Fruit fly (Drosophila melanogaster) whole organism, embryonic: Measurements from ENCODE around the gene CG13085.

ENCODE experiments used
- BEAF-32 ChIP-seq: fragments of 200-800 bp; sonication (Bioruptor generic); optimal IDR thresholded peaks from 3 replicates; lab custom pipeline; 2017; ENCODE audit warnings: missing biosample characterization, missing genetic modification characterization, mild to moderate bottlenecking, moderate library complexity, missing genetic modification reagents
- CG10979 ChIP-seq: fragments of 200-800 bp; sonication (Bioruptor generic); optimal IDR thresholded peaks from 2 replicates; lab custom pipeline; 2018; ENCODE audit warnings: missing biosample characterization, mild to moderate bottlenecking, missing genetic modification characterization, moderate library complexity
- CG11560 ChIP-seq: fragments of 200-800 bp; sonication (Bioruptor generic); IDR thresholded peaks from 3 replicates; pipeline ENCODE4 v1.3.6; 2022; ENCODE audit warnings: missing biosample characterization, missing genetic modification characterization
- CG13424 ChIP-seq: fragments of 200-800 bp; sonication (Bioruptor generic); optimal IDR thresholded peaks from 2 replicates; lab custom pipeline; 2019; ENCODE audit warnings: missing biosample characterization, mild to moderate bottlenecking, missing genetic modification characterization, moderate library complexity
- CG14014 ChIP-seq: fragments of 200-800 bp; sonication (Bioruptor generic); IDR thresholded peaks from 2 replicates; pipeline ENCODE4 v1.3.6; 2022; ENCODE audit warnings: missing biosample characterization, missing genetic modification characterization
- CG14050 ChIP-seq: fragments of 200-800 bp; sonication (Bioruptor generic); IDR thresholded peaks from 3 replicates; pipeline ENCODE4 v1.3.6; 2022; ENCODE audit warnings: missing biosample characterization, missing genetic modification characterization
- CG14710 ChIP-seq: fragments of 200-800 bp; sonication (Bioruptor generic); optimal IDR thresholded peaks from 3 replicates; lab custom pipeline; 2019; ENCODE audit warnings: missing biosample characterization, mild to moderate bottlenecking, missing genetic modification characterization, moderate library complexity
- CG17568 ChIP-seq: fragments of 200-800 bp; sonication (Bioruptor generic); optimal IDR thresholded peaks from 2 replicates; lab custom pipeline; 2018; ENCODE audit warnings: missing biosample characterization, mild to moderate bottlenecking, missing genetic modification characterization, moderate library complexity
- CG17912 ChIP-seq: fragments of 200-800 bp; sonication (Bioruptor generic); optimal IDR thresholded peaks from 2 replicates; lab custom pipeline; 2018; ENCODE audit warnings: missing biosample characterization, mild to moderate bottlenecking, missing genetic modification characterization
- CG2120 ChIP-seq: fragments of 200-800 bp; sonication (Bioruptor generic); optimal IDR thresholded peaks from 3 replicates; lab custom pipeline; 2016; ENCODE audit warnings: missing biosample characterization, missing genetic modification characterization
- CG2678 ChIP-seq: fragments of 200-800 bp; sonication (Bioruptor generic); optimal IDR thresholded peaks from 3 replicates; lab custom pipeline; 2019; ENCODE audit warnings: missing biosample characterization, mild to moderate bottlenecking, missing genetic modification characterization, moderate library complexity
- CG2712 ChIP-seq: fragments of 200-800 bp; optimal IDR thresholded peaks from 3 replicates; lab custom pipeline; 2019; ENCODE audit warnings: missing biosample characterization, mild to moderate bottlenecking, missing genetic modification characterization, moderate library complexity
- CG30020 ChIP-seq: fragments of 200-800 bp; optimal IDR thresholded peaks from 2 replicates; lab custom pipeline; 2019; ENCODE audit warnings: missing biosample characterization, mild to moderate bottlenecking, missing genetic modification characterization, moderate library complexity
- CG3163 ChIP-seq: fragments of 200-800 bp; sonication (Bioruptor generic); optimal IDR thresholded peaks from 3 replicates; lab custom pipeline; 2016; ENCODE audit warnings: missing biosample characterization, missing genetic modification characterization
- CG34224 ChIP-seq: fragments of 200-800 bp; sonication (Bioruptor generic); IDR thresholded peaks from 3 replicates; pipeline ENCODE4 v1.3.6; 2022; ENCODE audit warnings: missing biosample characterization, missing genetic modification characterization; ENCODE audit not compliant: partially characterized antibody
- CG34376 ChIP-seq: fragments of 200-800 bp; sonication (Bioruptor generic); optimal IDR thresholded peaks from 2 replicates; lab custom pipeline; 2018; ENCODE audit warnings: missing biosample characterization, mild to moderate bottlenecking, missing genetic modification characterization
- CG3838 ChIP-seq: fragments of 200-800 bp; sonication (Bioruptor generic); optimal IDR thresholded peaks from 3 replicates; lab custom pipeline; 2016; ENCODE audit warnings: missing biosample characterization, missing genetic modification characterization
- CG4820 ChIP-seq: fragments of 200-800 bp; sonication (Bioruptor generic); optimal IDR thresholded peaks from 3 replicates; lab custom pipeline; 2016; ENCODE audit warnings: missing biosample characterization, missing genetic modification characterization
- CG5245 ChIP-seq: fragments of 200-800 bp; sonication (Bioruptor generic); optimal IDR thresholded peaks from 3 replicates; lab custom pipeline; 2016; ENCODE audit warnings: missing biosample characterization, missing genetic modification characterization
- CG6813 ChIP-seq: fragments of 200-800 bp; sonication (Bioruptor generic); optimal IDR thresholded peaks from 2 replicates; lab custom pipeline; 2017; ENCODE audit warnings: missing biosample characterization, missing genetic modification characterization, mild to moderate bottlenecking, moderate library complexity, missing genetic modification reagents
- CG7556 ChIP-seq: fragments of 200-800 bp; sonication (Bioruptor generic); optimal IDR thresholded peaks from 2 replicates; lab custom pipeline; 2017; ENCODE audit warnings: missing biosample characterization, mild to moderate bottlenecking, missing genetic modification characterization
- CG8281 ChIP-seq: fragments of 200-800 bp; sonication (Bioruptor generic); optimal IDR thresholded peaks from 2 replicates; lab custom pipeline; 2018; ENCODE audit warnings: missing biosample characterization, mild to moderate bottlenecking, missing genetic modification characterization, moderate library complexity
- CG8765 ChIP-seq: fragments of 200-800 bp; sonication (Bioruptor generic); IDR thresholded peaks from 2 replicates; pipeline ENCODE4 v1.3.6; 2022; ENCODE audit warnings: missing biosample characterization, missing genetic modification characterization
- CG9817 ChIP-seq: fragments of 200-800 bp; sonication (Bioruptor generic); optimal IDR thresholded peaks from 2 replicates; lab custom pipeline; 2018; ENCODE audit warnings: missing biosample characterization, mild to moderate bottlenecking, missing genetic modification characterization, moderate library complexity
- CG9876 ChIP-seq: fragments of 200-800 bp; sonication (Bioruptor generic); optimal IDR thresholded peaks from 2 replicates; lab custom pipeline; 2016; ENCODE audit warnings: missing biosample characterization, missing genetic modification characterization
- D19B ChIP-seq: fragments of 200-800 bp; sonication (Bioruptor generic); optimal IDR thresholded peaks from 2 replicates; lab custom pipeline; 2017; ENCODE audit warnings: missing biosample characterization, mild to moderate bottlenecking, missing genetic modification characterization
- Dek ChIP-seq: fragments of 200-800 bp; sonication (Bioruptor generic); optimal IDR thresholded peaks from 3 replicates; lab custom pipeline; 2019; ENCODE audit warnings: missing biosample characterization, mild to moderate bottlenecking, missing genetic modification characterization, moderate library complexity
- Elba2 ChIP-seq: fragments of 200-800 bp; sonication (Bioruptor generic); optimal IDR thresholded peaks from 3 replicates; lab custom pipeline; 2016; ENCODE audit warnings: missing biosample characterization, missing genetic modification characterization
- GATAe ChIP-seq: fragments of 200-800 bp; sonication (Bioruptor generic); conservative IDR thresholded peaks from 2 replicates; pipeline ENCODE4 v1.3.6; 2022; ENCODE audit warnings: missing biosample characterization, missing genetic modification characterization
- HHEX ChIP-seq: fragments of 200-800 bp; sonication (Bioruptor generic); optimal IDR thresholded peaks from 3 replicates; lab custom pipeline; 2017; ENCODE audit warnings: missing biosample characterization, mild to moderate bottlenecking, missing genetic modification characterization, missing genetic modification reagents
- Hmr ChIP-seq: fragments of 200-800 bp; sonication (Bioruptor generic); optimal IDR thresholded peaks from 3 replicates; lab custom pipeline; 2017; ENCODE audit warnings: mild to moderate bottlenecking, missing biosample characterization, missing genetic modification reagents, missing genetic modification characterization
- Mrtf ChIP-seq: fragments of 200-800 bp; sonication (Bioruptor generic); IDR thresholded peaks from 3 replicates; pipeline ENCODE4 v1.3.6; 2022; ENCODE audit warnings: missing biosample characterization, missing genetic modification characterization
- Neu2 ChIP-seq: fragments of 200-800 bp; sonication (Bioruptor generic); optimal IDR thresholded peaks from 3 replicates; lab custom pipeline; 2016; ENCODE audit warnings: missing biosample characterization, missing genetic modification characterization, borderline replicate concordance
- Nf-YB ChIP-seq: fragments of 200-800 bp; sonication (Bioruptor generic); optimal IDR thresholded peaks from 3 replicates; lab custom pipeline; 2019; ENCODE audit warnings: missing biosample characterization, mild to moderate bottlenecking, missing genetic modification characterization, moderate library complexity
- Oli ChIP-seq: fragments of 200-800 bp; sonication (Bioruptor generic); optimal IDR thresholded peaks from 2 replicates; lab custom pipeline; 2018; ENCODE audit warnings: missing biosample characterization, mild to moderate bottlenecking, missing genetic modification characterization, moderate library complexity
- Sin3A ChIP-seq: fragments of >200 bp; optimal IDR thresholded peaks from 2 replicates; lab custom pipeline; 2018
- Trl ChIP-seq, 3 experiments: fragments of >200 bp in 2 of 3; fragments of 200-800 bp in 1 of 3; sonication (Bioruptor generic) in 1 of 3; optimal IDR thresholded peaks; 2 replicates in 1 of 3; 3 replicates in 2 of 3; lab custom pipeline; 2016 to 2017; ENCODE audit warnings: missing biosample characterization in 1 of 3, missing genetic modification characterization in 1 of 3
- Vsx1 ChIP-seq: fragments of 200-800 bp; sonication (Bioruptor generic); optimal IDR thresholded peaks from 2 replicates; lab custom pipeline; 2017; ENCODE audit warnings: missing biosample characterization, mild to moderate bottlenecking, missing genetic modification characterization, missing genetic modification reagents
- ab ChIP-seq: fragments of 200-800 bp; sonication (Bioruptor generic); optimal IDR thresholded peaks from 2 replicates; lab custom pipeline; 2016; ENCODE audit warnings: missing biosample characterization, missing genetic modification characterization
- ci ChIP-seq: fragments of 200-800 bp; sonication (Bioruptor generic); IDR thresholded peaks from 3 replicates; pipeline ENCODE4 v1.3.6; 2022; ENCODE audit warnings: missing biosample characterization, missing genetic modification characterization
- fd102C ChIP-seq: fragments of 200-800 bp; sonication (Bioruptor generic); optimal IDR thresholded peaks from 2 replicates; lab custom pipeline; 2018; ENCODE audit warnings: missing biosample characterization, mild to moderate bottlenecking, missing genetic modification characterization, moderate library complexity
- gce ChIP-seq: fragments of 200-800 bp; sonication (Bioruptor generic); IDR thresholded peaks from 3 replicates; pipeline ENCODE4 v1.3.6; 2022; ENCODE audit warnings: missing biosample characterization, missing genetic modification characterization
- nmo ChIP-seq: fragments of 200-800 bp; sonication (Bioruptor generic); optimal IDR thresholded peaks from 2 replicates; lab custom pipeline; 2018; ENCODE audit warnings: missing biosample characterization, mild to moderate bottlenecking, missing genetic modification characterization, moderate library complexity
- odd ChIP-seq: fragments of 200-800 bp; sonication (Bioruptor generic); optimal IDR thresholded peaks from 2 replicates; lab custom pipeline; 2017; ENCODE audit warnings: missing biosample characterization, mild to moderate bottlenecking, missing genetic modification characterization
- peb ChIP-seq: fragments of 200-800 bp; sonication (Bioruptor generic); IDR thresholded peaks from 2 replicates; pipeline ENCODE4 v1.3.6; 2022; ENCODE audit warnings: missing biosample characterization, missing genetic modification characterization
- ro ChIP-seq: fragments of 200-800 bp; sonication (Bioruptor generic); IDR thresholded peaks from 2 replicates; pipeline ENCODE4 v1.3.6; 2022; ENCODE audit warnings: missing biosample characterization, missing genetic modification characterization
- sens ChIP-seq: fragments of 200-800 bp; sonication (Bioruptor generic); peaks from one replicate; lab custom pipeline; 2016; ENCODE audit warnings: missing biosample characterization, missing genetic modification characterization
- sqz ChIP-seq: fragments of 200-800 bp; sonication (Bioruptor generic); optimal IDR thresholded peaks from 3 replicates; lab custom pipeline; 2018; ENCODE audit warnings: missing biosample characterization, mild to moderate bottlenecking, missing genetic modification characterization

Gene CG13085

dm6 chr2L:19377129-19378083 lies 46.4 kb upstream of the CG13085 start (continued):
- TF ChIP-seq Oli, result peak; percentile 47
- no peak for TF ChIP-seq CG17568 (GFP tag; lab: Kevin White, UChicago)
- TF ChIP-seq ab (GFP tag; lab: Kevin White, UChicago), result no peak
- TF ChIP-seq Dek (tag; lab: Kevin White, UChicago), result no peak
- TF ChIP-seq CG14710 (tag; lab: Kevin White, UChicago), result peak; percentile 65
- peak; percentile 14 for TF ChIP-seq Elba2 (GFP tag; lab: Kevin White, UChicago)
- TF ChIP-seq CG9876 (GFP tag; lab: Kevin White, UChicago), result no peak
- TF ChIP-seq Hmr (GFP tag; lab: Kevin White, UChicago), result peak; percentile 9
- TF ChIP-seq D19B (GFP tag; lab: Kevin White, UChicago), result no peak
- TF ChIP-seq CG10979, result peak; percentile 74
- peak; percentile 70 for TF ChIP-seq CG7556 (GFP tag; lab: Kevin White, UChicago)
- no peak for TF ChIP-seq Sin3A (lab: Kevin White, UChicago)
- TF ChIP-seq ro (GFP tag; lab: Robert Waterston, UW), result no peak
- TF ChIP-seq CG9817 (tag; lab: Kevin White, UChicago), result peak; percentile 32
- TF ChIP-seq CG34224, result no peak
- TF ChIP-seq HHEX (GFP tag; lab: Kevin White, UChicago), result peak; percentile 35
- TF ChIP-seq sens (GFP tag; lab: Kevin White, UChicago), result peak; percentile 90
- peak; percentile 18 for TF ChIP-seq CG2120 (GFP tag; lab: Kevin White, UChicago)
- TF ChIP-seq Trl (optimal IDR thresholded peaks at IDR 0.05; lab: Kevin White, UChicago), result no peak
- TF ChIP-seq Trl (GFP tag; optimal IDR thresholded peaks at IDR 0.05; lab: Kevin White, UChicago), result peak; percentile 1
- peak; percentile 68; the same call in 2 of the 3 replicates for TF ChIP-seq ci (GFP tag; lab: Robert Waterston, UW)
- peak; percentile 19 for TF ChIP-seq CG4820 (GFP tag; lab: Kevin White, UChicago)
- no peak for TF ChIP-seq CG17912 (GFP tag; lab: Kevin White, UChicago)
- peak; percentile 32; the same call in 1 of the 3 replicates for TF ChIP-seq CG14050
- peak; percentile 58 for TF ChIP-seq nmo (GFP tag; lab: Kevin White, UChicago)
- TF ChIP-seq CG8765 (GFP tag; lab: Robert Waterston, UW), result peak; percentile 84
- no peak for TF ChIP-seq Neu2 (GFP tag; lab: Kevin White, UChicago)
- peak; percentile 25 for TF ChIP-seq Nf-YB (GFP tag; lab: Kevin White, UChicago)
- TF ChIP-seq odd (GFP tag; lab: Kevin White, UChicago), result peak; percentile 8
- TF ChIP-seq CG2678 (tag; lab: Kevin White, UChicago), result peak; percentile 69
- TF ChIP-seq CG34376 (GFP tag; lab: Kevin White, UChicago), result no peak
- no peak for TF ChIP-seq peb (GFP tag; lab: Robert Waterston, UW)
- no peak for TF ChIP-seq CG30020 (tag; lab: Kevin White, UChicago)
- TF ChIP-seq GATAe (GFP tag; lab: Robert Waterston, UW), result no peak
- 0 out of 3 replicates have a peak, but pooled peaks have one; percentile 43 for TF ChIP-seq gce (GFP tag; lab: Robert Waterston, UW)
- TF ChIP-seq BEAF-32 (GFP tag; lab: Kevin White, UChicago), result no peak
- no peak for TF ChIP-seq CG11560 (tag; lab: Robert Waterston, UW)
- no peak for TF ChIP-seq CG8281 (tag; lab: Kevin White, UChicago)
- TF ChIP-seq CG3163 (GFP tag; lab: Kevin White, UChicago), result no peak
- TF ChIP-seq sqz (GFP tag; lab: Kevin White, UChicago), result peak; percentile 49
- TF ChIP-seq CG3838 (GFP tag; lab: Kevin White, UChicago), result no peak
- TF ChIP-seq Mrtf (GFP tag; lab: Robert Waterston, UW), result peak; percentile 46; the same call in 1 of the 3 replicates
- TF ChIP-seq CG14014 (GFP tag; lab: Robert Waterston, UW), result no peak
- TF ChIP-seq CG5245 (GFP tag; lab: Kevin White, UChicago), result no peak
- TF ChIP-seq CG2712 (tag; lab: Kevin White, UChicago), result peak; percentile 80
- no peak for TF ChIP-seq Vsx1 (GFP tag; lab: Kevin White, UChicago)
- TF ChIP-seq fd102C (GFP tag; lab: Kevin White, UChicago), result no peak
- TF ChIP-seq CG6813 (GFP tag; lab: Kevin White, UChicago), result peak; percentile 35
- TF ChIP-seq CG13424 (tag; lab: Kevin White, UChicago), result peak; percentile 52
